Worm (Caenorhabditis elegans): ENCODE data around the gene grl-14.
A peak's percentile ranks its signal among the peaks of the same experiment; 100 is the strongest.

Gene grl-14

ce11 chrV:20778257-20778697, 47.1 kb upstream of the grl-14 start (continued):
- TF ChIP-seq aptf-3 (GFP tag; IDR thresholded peaks at IDR 0.05) (no peak), hmg-1.2 (GFP tag; IDR thresholded peaks at IDR 0.05) (peak; percentile 94), tbx-9 (tag; optimal IDR thresholded peaks at IDR 0.05; ENCODE audit: borderline replicate concordance) (no peak), sptf-2 (GFP tag; optimal IDR thresholded peaks at IDR 0.05) (no peak), mes-4 (tag; optimal IDR thresholded peaks at IDR 0.05) (no peak), nfya-2 (GFP tag; IDR thresholded peaks at IDR 0.05) (no peak), let-607 (tag; optimal IDR thresholded peaks at IDR 0.05) (peak; percentile 85 to 91), egl-18 (GFP tag; IDR thresholded peaks at IDR 0.05) (no peak), bed-1 (GFP tag; IDR thresholded peaks at IDR 0.05) (no peak), egl-44 (GFP tag; IDR thresholded peaks at IDR 0.05) (peak; percentile 78; the same call in 1 of the 2 replicates), lsy-27 (tag; optimal IDR thresholded peaks at IDR 0.05; ENCODE audit: borderline replicate concordance, insufficient read depth) (no peak), F39B2.1 (GFP tag; IDR thresholded peaks at IDR 0.05) (no peak), unc-62 (GFP tag; optimal IDR thresholded peaks at IDR 0.05) (no peak), B0261.1 (tag; optimal IDR thresholded peaks at IDR 0.05) (no peak), ztf-28 (GFP tag; IDR thresholded peaks at IDR 0.05) (no peak), sea-2 (GFP tag; IDR thresholded peaks at IDR 0.05) (no peak), akir-1 (GFP tag; optimal IDR thresholded peaks at IDR 0.05) (peak; percentile 49), ceh-27 (GFP tag; optimal IDR thresholded peaks at IDR 0.05) (peak; percentile 98), ceh-58 (GFP tag; IDR thresholded peaks at IDR 0.05) (no peak), madf-8 (GFP tag; conservative IDR thresholded peaks at IDR 0.05) (no peak), sdz-38 (tag; optimal IDR thresholded peaks at IDR 0.05) (no peak), lin-35 (GFP tag; optimal IDR thresholded peaks at IDR 0.05) (peak in 1 of 3 experiments; percentile 87), ccch-3 (GFP tag; optimal IDR thresholded peaks at IDR 0.05) (no peak), ceh-79 (tag; optimal IDR thresholded peaks at IDR 0.05) (no peak), unc-130 (GFP tag; optimal IDR thresholded peaks at IDR 0.05) (no peak), T26A5.8 (tag; optimal IDR thresholded peaks at IDR 0.05) (no peak), Y67H2A.10 (GFP tag; conservative IDR thresholded peaks at IDR 0.05) (peak; percentile 37; the same call in 1 of the 2 replicates), ets-4 (GFP tag; optimal IDR thresholded peaks at IDR 0.05) (peak; percentile 59), him-1 (tag; optimal IDR thresholded peaks at IDR 0.05) (no peak), tlf-1 (GFP tag; optimal IDR thresholded peaks at IDR 0.05) (peak; percentile 79), ceh-40 (GFP tag; IDR thresholded peaks at IDR 0.05) (no peak), hmg-20 (GFP tag; IDR thresholded peaks at IDR 0.05) (peak; percentile 76), F57A8.1 (GFP tag; optimal IDR thresholded peaks at IDR 0.05) (no peak), snpc-1.3 (tag; optimal IDR thresholded peaks at IDR 0.05; ENCODE audit: insufficient read depth) (peak; percentile 48), F10E7.11 (tag; optimal IDR thresholded peaks at IDR 0.05) (no peak), hlh-26 (GFP tag; conservative IDR thresholded peaks at IDR 0.05) (no peak), ceh-91 (GFP tag; IDR thresholded peaks at IDR 0.05) (no peak), rcor-1 (GFP tag; IDR thresholded peaks at IDR 0.05) (peak; percentile 74), snpc-1.1 (tag; optimal IDR thresholded peaks at IDR 0.05; ENCODE audit: insufficient read depth) (no peak), mel-28 (tag; optimal IDR thresholded peaks at IDR 0.05; ENCODE audit: borderline replicate concordance) (no peak), athp-1 (tag; optimal IDR thresholded peaks at IDR 0.05) (peak; percentile 3), nhr-27 (tag; optimal IDR thresholded peaks at IDR 0.05) (no peak), Y56A3A.18 (GFP tag; IDR thresholded peaks at IDR 0.05) (peak; percentile 64; the same call in 1 of the 2 replicates), lsl-1 (GFP tag; optimal IDR thresholded peaks at IDR 0.05) (no peak), bed-2 (GFP tag; IDR thresholded peaks at IDR 0.05) (no peak), attf-3 (GFP tag; conservative IDR thresholded peaks at IDR 0.05) (no peak), attf-5 (GFP tag; optimal IDR thresholded peaks at IDR 0.05) (peak; percentile 78), dpff-1 (tag; optimal IDR thresholded peaks at IDR 0.05) (no peak)

Measured in whole organism, young adult.